Worm (Caenorhabditis elegans) whole organism, late embryonic: Measurements from ENCODE around the gene C25F9.5.

Experiments
- fkh-10 ChIP-seq: fragments of 150-350 bp; optimal IDR thresholded peaks from 2 replicates; lab custom pipeline; 2014; ENCODE audit warnings: missing biosample characterization, missing genetic modification reagents, missing genetic modification characterization
- fkh-6 ChIP-seq: sonication (generic microtip); optimal IDR thresholded peaks from 2 replicates; lab custom pipeline; 2016; ENCODE audit warnings: missing genetic modification characterization, missing compliant biosample characterization
- pha-2 ChIP-seq: sonication (generic microtip); optimal IDR thresholded peaks from 2 replicates; lab custom pipeline; 2017; ENCODE audit warnings: mild to moderate bottlenecking, missing genetic modification characterization, missing compliant biosample characterization
- pqm-1 ChIP-seq: sonication (generic microtip); optimal IDR thresholded peaks from 2 replicates; lab custom pipeline; 2016; ENCODE audit warnings: missing genetic modification characterization, missing compliant biosample characterization
- tbx-7 ChIP-seq: sonication (generic microtip); optimal IDR thresholded peaks from 2 replicates; lab custom pipeline; 2016; ENCODE audit warnings: missing genotype, missing genetic modification characterization, missing compliant biosample characterization
- unc-86 ChIP-seq: sonication (generic microtip); optimal IDR thresholded peaks from 2 replicates; lab custom pipeline; 2016; ENCODE audit warnings: missing genetic modification characterization, missing compliant biosample characterization

DNA sequence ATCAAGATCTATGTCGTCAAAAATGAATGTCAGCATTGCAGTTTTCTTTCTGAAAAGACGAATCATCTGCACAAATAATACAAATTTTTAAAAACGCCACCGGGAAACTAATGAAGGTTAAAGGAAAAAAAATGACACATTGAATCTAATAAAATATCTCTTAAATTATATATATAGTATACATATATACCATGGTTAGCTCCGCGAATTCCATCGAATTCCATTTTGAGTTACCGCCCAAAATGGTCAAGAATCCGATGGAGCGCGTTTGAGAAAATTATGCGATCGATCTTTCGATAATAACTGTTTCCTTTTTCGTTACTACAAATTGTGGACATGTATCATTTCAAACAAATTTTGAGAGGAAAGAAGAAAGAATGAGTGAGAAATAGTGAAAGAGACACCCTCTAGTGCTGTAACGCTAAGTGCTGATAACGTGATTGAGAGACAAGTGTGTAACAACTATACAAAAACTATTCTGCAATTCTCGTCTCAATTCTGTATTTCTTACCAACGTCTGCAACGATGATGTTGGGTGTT, 5.3 kb downstream of the C25F9.5 start, which contains the start of the genes C25F9.6 and C25F9.10:
- no peak for TF ChIP-seq fkh-10 (GFP tag; lab: Kevin White, UChicago)
- TF ChIP-seq pqm-1 (tag; lab: Kevin White, UChicago) = no peak
- TF ChIP-seq pha-2 (tag; lab: Kevin White, UChicago) = no peak
- TF ChIP-seq unc-86 (tag; lab: Kevin White, UChicago) = no peak
- TF ChIP-seq tbx-7 (tag; lab: Kevin White, UChicago) = no peak
- no peak for TF ChIP-seq fkh-6 (tag; lab: Kevin White, UChicago)
